Worm (Caenorhabditis elegans) whole organism, L1 larva: Measurements from ENCODE around the gene R08B4.3.

Experiments
- C34B4.2 ChIP-seq: sonication (generic microtip); optimal IDR thresholded peaks from 2 replicates; lab custom pipeline; 2017; ENCODE audit warnings: mild to moderate bottlenecking, missing genetic modification characterization, missing compliant biosample characterization
- F16B12.6 ChIP-seq: fragments of 150-350 bp; optimal IDR thresholded peaks from 2 replicates; lab custom pipeline; 2014; ENCODE audit warnings: missing biosample characterization, missing genetic modification characterization
- aha-1 ChIP-seq: fragments of 150-350 bp; optimal IDR thresholded peaks from 2 replicates; lab custom pipeline; 2014; ENCODE audit warnings: missing biosample characterization, missing genetic modification characterization
- alr-1 ChIP-seq: fragments of 200-800 bp; sonication (Bioruptor generic); optimal IDR thresholded peaks from 2 replicates; lab custom pipeline; 2018; ENCODE audit warnings: borderline replicate concordance, mild to moderate bottlenecking, missing genetic modification characterization, missing compliant biosample characterization
- blmp-1 ChIP-seq: fragments of 150-350 bp; optimal IDR thresholded peaks from 2 replicates; lab custom pipeline; 2014; ENCODE audit warnings: missing biosample characterization, missing genetic modification characterization
- ceh-63 ChIP-seq: fragments of 200-800 bp; sonication (Bioruptor generic); optimal IDR thresholded peaks from 2 replicates; lab custom pipeline; 2018; ENCODE audit warnings: mild to moderate bottlenecking, missing genetic modification characterization, missing compliant biosample characterization
- ceh-8 ChIP-seq: fragments of 200-800 bp; sonication (Bioruptor generic); optimal IDR thresholded peaks from 2 replicates; lab custom pipeline; 2018; ENCODE audit warnings: mild to moderate bottlenecking, missing genetic modification characterization, moderate library complexity, missing compliant biosample characterization
- ceh-82 ChIP-seq, 3 experiments: fragments of 150-350 bp in 1 of 3; sonication (generic microtip) in 2 of 3; optimal IDR thresholded peaks; 2 replicates each; lab custom pipeline; 2014 to 2017; ENCODE audit warnings: missing biosample characterization in 3 of 3, missing genetic modification characterization in 3 of 3
- ceh-88 ChIP-seq: fragments of 200-800 bp; sonication (Bioruptor generic); IDR thresholded peaks from 2 replicates; pipeline ENCODE4 v1.3.6; 2022; ENCODE audit warnings: missing genetic modification characterization, missing compliant biosample characterization
- ces-1 ChIP-seq: fragments of 150-350 bp; optimal IDR thresholded peaks from 2 replicates; lab custom pipeline; 2014; ENCODE audit warnings: missing biosample characterization, missing genetic modification reagents, missing genetic modification characterization
- dpl-1 ChIP-seq, 3 experiments: fragments of 150-350 bp in 2 of 3; sonication (generic microtip) in 1 of 3; optimal IDR thresholded peaks; 2 replicates each; lab custom pipeline; 2014 to 2017; ENCODE audit warnings: missing biosample characterization in 3 of 3, missing genetic modification characterization in 3 of 3, missing genetic modification reagents in 3 of 3
- efl-3 ChIP-seq: fragments of 200-800 bp; sonication (Bioruptor generic); optimal IDR thresholded peaks from 2 replicates; lab custom pipeline; 2018; ENCODE audit warnings: mild to moderate bottlenecking, missing genetic modification characterization, missing compliant biosample characterization
- elt-2 ChIP-seq: sonication (generic microtip); optimal IDR thresholded peaks from 2 replicates; lab custom pipeline; 2016; ENCODE audit warnings: missing genetic modification characterization, mild to moderate bottlenecking, inconsistent platforms, missing compliant biosample characterization, missing genetic modification reagents
- elt-3 ChIP-seq, 6 experiments: fragments of 150-350 bp in 1 of 6; sonication (generic microtip); optimal IDR thresholded peaks; 2 replicates each; lab custom pipeline; 2017 to 2018; ENCODE audit warnings: missing biosample characterization in 6 of 6, missing genetic modification characterization in 6 of 6, inconsistent platforms in 1 of 6
- ets-5 ChIP-seq: fragments of 200-800 bp; sonication (Bioruptor generic); IDR thresholded peaks from 2 replicates; pipeline ENCODE4 v1.3.6; 2022; ENCODE audit warnings: missing genetic modification characterization, missing compliant biosample characterization
- fkh-10 ChIP-seq: sonication (generic microtip); optimal IDR thresholded peaks from 2 replicates; lab custom pipeline; 2017; ENCODE audit warnings: missing biosample characterization, missing genetic modification reagents, missing genetic modification characterization
- grh-1 ChIP-seq: fragments of 200-800 bp; sonication (Bioruptor generic); IDR thresholded peaks from 2 replicates; pipeline ENCODE4 v1.3.6; 2022; ENCODE audit warnings: missing genetic modification reagents, missing genetic modification characterization, missing compliant biosample characterization
- hpl-2 ChIP-seq: fragments of 150-350 bp; optimal IDR thresholded peaks from 2 replicates; lab custom pipeline; 2014; ENCODE audit warnings: missing biosample characterization, missing genetic modification reagents, missing genetic modification characterization
- isw-1 ChIP-seq: fragments of 200-800 bp; sonication (Bioruptor generic); IDR thresholded peaks from 2 replicates; pipeline ENCODE4 v1.3.6; 2022; ENCODE audit warnings: missing genetic modification characterization, missing compliant biosample characterization
- jun-1 ChIP-seq: fragments of 150-350 bp; optimal IDR thresholded peaks from 2 replicates; lab custom pipeline; 2014; ENCODE audit warnings: missing biosample characterization, missing genetic modification reagents, missing genetic modification characterization
- lin-13 ChIP-seq: fragments of 150-350 bp; optimal IDR thresholded peaks from 2 replicates; lab custom pipeline; 2014; ENCODE audit warnings: missing biosample characterization, missing genetic modification reagents, missing genetic modification characterization
- lin-15B ChIP-seq: fragments of 150-350 bp; sonication (generic microtip); optimal IDR thresholded peaks from 3 replicates; lab custom pipeline; 2014; ENCODE audit warnings: missing biosample characterization, missing genetic modification characterization
- lin-35 ChIP-seq, 2 experiments: fragments of 150-350 bp; optimal IDR thresholded peaks; 2 replicates each; lab custom pipeline; 2014; ENCODE audit warnings: missing biosample characterization in 2 of 2, missing genetic modification characterization in 2 of 2, missing genetic modification reagents in 2 of 2
- lir-3 ChIP-seq: sonication (generic microtip); optimal IDR thresholded peaks from 2 replicates; lab custom pipeline; 2016; ENCODE audit warnings: mild to moderate bottlenecking, missing genetic modification characterization, moderate library complexity, missing compliant biosample characterization; ENCODE audit not compliant: poor library complexity
- mab-9 ChIP-seq: fragments of 200-800 bp; sonication (Bioruptor generic); IDR thresholded peaks from 2 replicates; pipeline ENCODE4 v1.3.6; 2022; ENCODE audit warnings: missing genetic modification reagents, missing genetic modification characterization, missing compliant biosample characterization
- nhr-11 ChIP-seq: fragments of 150-350 bp; optimal IDR thresholded peaks from 2 replicates; lab custom pipeline; 2014; ENCODE audit warnings: missing biosample characterization, missing genetic modification characterization
- nhr-19 ChIP-seq: fragments of 200-800 bp; sonication (Bioruptor generic); conservative IDR thresholded peaks from 2 replicates; pipeline ENCODE4 v1.3.6; 2022; ENCODE audit warnings: missing genetic modification characterization, missing compliant biosample characterization
- nhr-28 ChIP-seq: fragments of 150-350 bp; optimal IDR thresholded peaks from 2 replicates; lab custom pipeline; 2014; ENCODE audit warnings: missing biosample characterization, missing genetic modification characterization
- nhr-47 ChIP-seq: sonication (generic microtip); optimal IDR thresholded peaks from 2 replicates; lab custom pipeline; 2016; ENCODE audit warnings: mild to moderate bottlenecking, missing genetic modification characterization, moderate library complexity, missing compliant biosample characterization
- nhr-71 ChIP-seq: sonication (generic microtip); optimal IDR thresholded peaks from 2 replicates; lab custom pipeline; 2016; ENCODE audit warnings: mild to moderate bottlenecking, missing genetic modification characterization, moderate library complexity, missing compliant biosample characterization
- nhr-84 ChIP-seq: sonication (generic microtip); optimal IDR thresholded peaks from 2 replicates; lab custom pipeline; 2017; ENCODE audit warnings: missing biosample characterization, missing genetic modification characterization
- nhr-85 ChIP-seq: sonication (generic microtip); peaks from one replicate; lab custom pipeline; 2016; ENCODE audit warnings: missing genetic modification characterization, inconsistent platforms, missing compliant biosample characterization
- pag-3 ChIP-seq: sonication (generic microtip); optimal IDR thresholded peaks from 2 replicates; lab custom pipeline; 2017; ENCODE audit warnings: missing genetic modification characterization, mild to moderate bottlenecking, missing compliant biosample characterization, antibody characterized with exemption, borderline replicate concordance; ENCODE audit not compliant: insufficient read depth
- pqm-1 ChIP-seq: sonication (generic microtip); optimal IDR thresholded peaks from 3 replicates; lab custom pipeline; 2017; ENCODE audit warnings: missing biosample characterization, missing genetic modification characterization
- rnt-1 ChIP-seq: sonication (generic microtip); optimal IDR thresholded peaks from 2 replicates; lab custom pipeline; 2016; ENCODE audit warnings: mild to moderate bottlenecking, missing genetic modification characterization, moderate library complexity, missing compliant biosample characterization
- skn-1 ChIP-seq: fragments of 150-350 bp; optimal IDR thresholded peaks from 2 replicates; lab custom pipeline; 2014; ENCODE audit warnings: missing biosample characterization, missing genetic modification characterization
- snpc-4 ChIP-seq: fragments of 150-350 bp; optimal IDR thresholded peaks from 2 replicates; lab custom pipeline; 2014; ENCODE audit warnings: missing biosample characterization, missing genetic modification characterization
- snu-23 ChIP-seq: sonication (generic microtip); optimal IDR thresholded peaks from 2 replicates; lab custom pipeline; 2016; ENCODE audit warnings: missing genetic modification characterization, missing compliant biosample characterization
- sox-4 ChIP-seq: sonication (generic microtip); optimal IDR thresholded peaks from 2 replicates; lab custom pipeline; 2016; ENCODE audit warnings: missing genetic modification characterization, missing compliant biosample characterization
- sptf-1 ChIP-seq: fragments of 150-350 bp; optimal IDR thresholded peaks from 2 replicates; lab custom pipeline; 2014; ENCODE audit warnings: missing biosample characterization, missing genetic modification characterization
- sup-37 ChIP-seq: fragments of 200-800 bp; sonication (Bioruptor generic); optimal IDR thresholded peaks from 2 replicates; lab custom pipeline; 2018; ENCODE audit warnings: mild to moderate bottlenecking, missing genetic modification characterization, missing compliant biosample characterization
- tbx-2 ChIP-seq: sonication (generic microtip); optimal IDR thresholded peaks from 2 replicates; lab custom pipeline; 2016; ENCODE audit warnings: missing genetic modification characterization, missing compliant biosample characterization
- tlp-1 ChIP-seq: fragments of 150-350 bp; optimal IDR thresholded peaks from 2 replicates; lab custom pipeline; 2014; ENCODE audit warnings: missing biosample characterization, missing genetic modification characterization
- unc-30 ChIP-seq: sonication (generic microtip); optimal IDR thresholded peaks from 2 replicates; lab custom pipeline; 2017; ENCODE audit warnings: missing biosample characterization, missing genetic modification characterization
- unc-62 ChIP-seq: fragments of 150-350 bp; optimal IDR thresholded peaks from 2 replicates; lab custom pipeline; 2014; ENCODE audit warnings: missing biosample characterization, missing genetic modification reagents, missing genetic modification characterization
- unc-86 ChIP-seq: sonication (generic microtip); optimal IDR thresholded peaks from 2 replicates; lab custom pipeline; 2016; ENCODE audit warnings: missing genetic modification characterization, missing compliant biosample characterization
- unc-98 ChIP-seq: fragments of 200-800 bp; sonication (Bioruptor generic); IDR thresholded peaks from 2 replicates; pipeline ENCODE4 v1.3.6; 2022; ENCODE audit warnings: missing genetic modification characterization, missing compliant biosample characterization
- vab-15 ChIP-seq: sonication (generic microtip); optimal IDR thresholded peaks from 2 replicates; lab custom pipeline; 2017; ENCODE audit warnings: missing genotype, mild to moderate bottlenecking, missing genetic modification characterization, missing compliant biosample characterization
- xbp-1 ChIP-seq: sonication (generic microtip); optimal IDR thresholded peaks from 2 replicates; lab custom pipeline; 2016; ENCODE audit warnings: missing genetic modification characterization, missing compliant biosample characterization
- zag-1 ChIP-seq: fragments of 150-350 bp; optimal IDR thresholded peaks from 2 replicates; lab custom pipeline; 2014; ENCODE audit warnings: missing biosample characterization, missing genetic modification characterization
- ztf-4 ChIP-seq: fragments of 150-350 bp; optimal IDR thresholded peaks from 2 replicates; lab custom pipeline; 2014; ENCODE audit warnings: missing biosample characterization, missing genetic modification characterization

R08B4.3 gene

DNA sequence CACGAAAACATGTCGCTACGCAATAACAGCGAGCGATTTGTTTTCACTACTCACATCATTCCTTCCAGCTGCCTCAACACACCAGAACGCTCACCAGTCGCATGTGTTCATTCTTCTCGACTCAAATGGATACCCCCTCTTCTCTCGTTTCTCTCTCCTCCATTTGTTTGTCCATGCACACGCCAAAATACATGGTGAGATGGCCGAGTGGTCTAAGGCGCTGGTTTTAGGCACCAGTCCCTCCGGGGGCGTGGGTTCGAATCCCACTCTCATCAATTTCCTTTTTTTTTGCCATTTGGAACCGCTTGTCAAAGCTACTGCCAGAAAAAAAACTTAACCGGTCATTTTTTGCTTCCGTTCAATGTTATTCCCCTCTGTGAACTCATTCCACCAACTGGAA lies 25.3 kb downstream of the R08B4.3 start (continued):
- TF ChIP-seq unc-98 (GFP tag; lab: Robert Waterston, UW) (no peak), nhr-84 (tag; lab: Kevin White, UChicago) (no peak), unc-62 (GFP tag; lab: Kevin White, UChicago) (no peak), mab-9 (no peak; the same call in 1 of the 2 replicates), ztf-4 (no peak), fkh-10 (GFP tag; lab: Kevin White, UChicago) (peak; percentile 65), zag-1 (tag; lab: Kevin White, UChicago) (no peak), pqm-1 (no peak), nhr-85 (tag; lab: Kevin White, UChicago) (peak; percentile 80), ces-1 (GFP tag; lab: Kevin White, UChicago) (no peak), ceh-8 (GFP tag; lab: Kevin White, UChicago) (no peak), blmp-1 (no peak), lin-15B (tag; lab: Kevin White, UChicago) (no peak), nhr-11 (tag; lab: Kevin White, UChicago) (no peak), snpc-4 (tag; lab: Kevin White, UChicago) (no peak), nhr-28 (no peak), xbp-1 (tag; lab: Kevin White, UChicago) (peak; percentile 54), lir-3 (tag; lab: Kevin White, UChicago) (no peak), tbx-2 (tag; lab: Kevin White, UChicago) (peak; percentile 65), unc-86 (tag; lab: Kevin White, UChicago) (peak; percentile 36), elt-2 (no peak), snu-23 (GFP tag; lab: Kevin White, UChicago) (peak; percentile 83), skn-1 (tag; lab: Kevin White, UChicago) (peak; percentile 52), nhr-47 (tag; lab: Kevin White, UChicago) (peak; percentile 87), F16B12.6 (tag; lab: Kevin White, UChicago) (no peak), unc-30 (tag; lab: Kevin White, UChicago) (no peak), sptf-1 (tag; lab: Kevin White, UChicago) (no peak), hpl-2 (GFP tag; lab: Kevin White, UChicago) (no peak), ceh-82 (tag; optimal IDR thresholded peaks at IDR 0.05; lab: Kevin White, UChicago) (peak; percentile 56 to 78 (median 62)), sup-37 (GFP tag; lab: Kevin White, UChicago) (no peak), isw-1 (peak; percentile 42; the same call in 1 of the 2 replicates), rnt-1 (tag; lab: Kevin White, UChicago) (peak; percentile 66), nhr-71 (peak; percentile 72), lin-35 (GFP tag; optimal IDR thresholded peaks at IDR 0.05; lab: Kevin White, UChicago) (peak; percentile 19 to 52), pag-3 (tag; lab: Kevin White, UChicago) (no peak)

- TF ChIP-seq nhr-47 (tag; lab: Kevin White, UChicago) (peak; percentile 100), vab-15 (peak; percentile 84), lin-35 (GFP tag; optimal IDR thresholded peaks at IDR 0.05; lab: Kevin White, UChicago) (peak; percentile 83 to 94), elt-2 (peak; percentile 96), ceh-82 (tag; optimal IDR thresholded peaks at IDR 0.05; lab: Kevin White, UChicago) (peak; percentile 99 to 100 (median 100)), tlp-1 (tag; lab: Kevin White, UChicago) (peak; percentile 77), nhr-19 (GFP tag; lab: Robert Waterston, UW) (peak; percentile 99), lin-15B (tag; lab: Kevin White, UChicago) (peak; percentile 3), dpl-1 (GFP tag; optimal IDR thresholded peaks at IDR 0.05; lab: Kevin White, UChicago) (peak; percentile 61 to 74 (median 63)), blmp-1 (peak; percentile 71), ceh-63 (GFP tag; lab: Kevin White, UChicago) (peak; percentile 99), snpc-4 (tag; lab: Kevin White, UChicago) (peak; percentile 94), jun-1 (tag; lab: Kevin White, UChicago) (peak; percentile 100), elt-3 (tag; optimal IDR thresholded peaks at IDR 0.05; lab: Kevin White, UChicago) (peak; percentile 87 to 100 (median 95)), grh-1 (GFP tag; lab: Robert Waterston, UW) (peak; percentile 97), sox-4 (tag; lab: Kevin White, UChicago) (peak; percentile 99), efl-3 (GFP tag; lab: Kevin White, UChicago) (peak; percentile 99), aha-1 (tag; lab: Kevin White, UChicago) (peak; percentile 87), alr-1 (no peak), ceh-88 (GFP tag; lab: Robert Waterston, UW) (peak; percentile 98), lin-13 (GFP tag; lab: Kevin White, UChicago) (peak; percentile 98), C34B4.2 (tag; lab: Kevin White, UChicago) (peak; percentile 70), ets-5 (peak; percentile 98)
Measured at ce11 chrX:11093985-11094593, 26.7 kb downstream of the R08B4.3 start.
